Worm (Caenorhabditis elegans) whole organism, L4 larva: Measurements from ENCODE around the gene smf-3.

ENCODE experiments used
- F49E8.2 ChIP-seq: sonication (generic microtip); optimal IDR thresholded peaks from 2 replicates; lab custom pipeline; 2016; ENCODE audit warnings: missing compliant biosample characterization, mild to moderate bottlenecking, missing genetic modification characterization, borderline replicate concordance
- T26A8.4 ChIP-seq: fragments of 200-800 bp; sonication (Bioruptor generic); IDR thresholded peaks from 2 replicates; pipeline ENCODE4 v1.3.6; 2022; ENCODE audit warnings: missing genetic modification characterization, missing compliant biosample characterization
- dve-1 ChIP-seq: sonication (generic microtip); optimal IDR thresholded peaks from 2 replicates; lab custom pipeline; 2017; ENCODE audit warnings: antibody characterized with exemption, mild to moderate bottlenecking, missing genetic modification characterization, missing compliant biosample characterization; ENCODE audit not compliant: insufficient read depth
- hif-1 ChIP-seq, 2 experiments: sonication (generic microtip); optimal IDR thresholded peaks; 2 replicates each; lab custom pipeline; 2016 to 2017; ENCODE audit warnings: missing compliant biosample characterization in 2 of 2, missing genetic modification characterization in 2 of 2, missing genetic modification reagents in 2 of 2, missing genotype in 2 of 2, mild to moderate bottlenecking in 1 of 2
- nhr-76 ChIP-seq: fragments of 150-350 bp; optimal IDR thresholded peaks from 2 replicates; lab custom pipeline; 2014; ENCODE audit warnings: missing biosample characterization, missing genetic modification characterization
- pqm-1 ChIP-seq: sonication (generic microtip); optimal IDR thresholded peaks from 2 replicates; lab custom pipeline; 2017; ENCODE audit warnings: missing biosample characterization, missing genetic modification characterization
- unc-39 ChIP-seq: sonication (generic microtip); optimal IDR thresholded peaks from 2 replicates; lab custom pipeline; 2017; ENCODE audit warnings: missing biosample characterization, missing genetic modification characterization

DNA sequence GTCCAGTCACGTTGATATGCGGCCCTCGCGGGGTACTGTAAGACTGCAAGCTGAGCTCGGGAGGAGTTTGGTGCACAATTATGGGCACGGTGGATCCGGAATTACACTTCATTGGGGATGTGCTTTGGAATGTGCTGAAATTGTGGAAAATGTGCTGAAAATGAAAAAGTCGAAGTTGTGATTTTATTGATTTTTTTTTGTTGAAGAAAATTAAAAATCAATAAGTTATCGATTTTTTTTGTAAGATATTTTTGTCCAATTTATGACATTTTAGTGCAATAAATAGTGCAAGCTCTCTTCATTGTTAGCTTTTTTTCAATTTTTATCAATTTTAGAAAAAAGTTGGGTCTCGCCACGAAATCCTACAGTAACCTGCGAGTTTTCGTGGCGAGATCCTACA lies 1.8 kb upstream of the smf-3 start:
- TF ChIP-seq nhr-76 (tag; lab: Kevin White, UChicago) (no peak), dve-1 (no peak), unc-39 (tag; lab: Kevin White, UChicago) (no peak), T26A8.4 (GFP tag; lab: Robert Waterston, UW) (no peak), pqm-1 (tag; lab: Kevin White, UChicago) (no peak), hif-1 (tag; optimal IDR thresholded peaks at IDR 0.05; lab: Kevin White, UChicago) (no peak), F49E8.2 (no peak)
